Worm (Caenorhabditis elegans) whole organism, L2 larva: ENCODE data around the gene ptrg-1.

Experiments
- C34F6.9 ChIP-seq: fragments of 150-350 bp; optimal IDR thresholded peaks from 2 replicates; lab custom pipeline; 2014; ENCODE audit warnings: missing biosample characterization, missing genetic modification characterization
- F13H6.1 ChIP-seq: sonication (generic microtip); optimal IDR thresholded peaks from 2 replicates; lab custom pipeline; 2016; ENCODE audit warnings: missing genetic modification characterization, missing compliant biosample characterization
- Y55F3AM.14 ChIP-seq: fragments of 200-800 bp; sonication (Bioruptor generic); optimal IDR thresholded peaks from 2 replicates; lab custom pipeline; 2018; ENCODE audit warnings: mild to moderate bottlenecking, missing genetic modification characterization, missing compliant biosample characterization
- ZK546.5 ChIP-seq: sonication (generic microtip); optimal IDR thresholded peaks from 2 replicates; lab custom pipeline; 2017; ENCODE audit warnings: missing biosample characterization, missing genetic modification characterization
- alr-1 ChIP-seq: fragments of 150-350 bp; optimal IDR thresholded peaks from 2 replicates; lab custom pipeline; 2014; ENCODE audit warnings: missing biosample characterization, missing genetic modification characterization
- ama-1 ChIP-seq: fragments of 150-350 bp; optimal IDR thresholded peaks from 2 replicates; lab custom pipeline; 2018; ENCODE audit warnings: inconsistent platforms
- blmp-1 ChIP-seq: sonication (generic microtip); optimal IDR thresholded peaks from 2 replicates; lab custom pipeline; 2017; ENCODE audit warnings: missing genetic modification characterization, mild to moderate bottlenecking, missing compliant biosample characterization, antibody characterized with exemption, moderate library complexity; ENCODE audit not compliant: insufficient read depth
- ceh-16 ChIP-seq: fragments of 150-350 bp; optimal IDR thresholded peaks from 2 replicates; lab custom pipeline; 2014; ENCODE audit warnings: missing biosample characterization, missing genetic modification characterization
- crh-2 ChIP-seq: sonication (generic microtip); optimal IDR thresholded peaks from 2 replicates; lab custom pipeline; 2017; ENCODE audit warnings: missing biosample characterization, missing genetic modification characterization
- dmd-4 ChIP-seq: sonication (generic microtip); optimal IDR thresholded peaks from 2 replicates; lab custom pipeline; 2017; ENCODE audit warnings: missing biosample characterization, missing genetic modification characterization
- egl-27 ChIP-seq: sonication (generic microtip); optimal IDR thresholded peaks from 3 replicates; lab custom pipeline; 2017; ENCODE audit warnings: missing biosample characterization, missing genetic modification reagents, missing genetic modification characterization
- elt-1 ChIP-seq: fragments of 150-350 bp; optimal IDR thresholded peaks from 2 replicates; lab custom pipeline; 2014; ENCODE audit warnings: missing biosample characterization, missing genetic modification characterization
- elt-3 ChIP-seq: sonication (generic microtip); optimal IDR thresholded peaks from 2 replicates; lab custom pipeline; 2017; ENCODE audit warnings: missing biosample characterization, missing genetic modification characterization
- fos-1 ChIP-seq: fragments of 150-350 bp; optimal IDR thresholded peaks from 2 replicates; lab custom pipeline; 2014; ENCODE audit warnings: missing biosample characterization, missing genetic modification characterization
- gmeb-1 ChIP-seq: fragments of 150-350 bp; optimal IDR thresholded peaks from 2 replicates; lab custom pipeline; 2014; ENCODE audit warnings: missing biosample characterization, missing genetic modification characterization
- lin-13 ChIP-seq: fragments of 150-350 bp; optimal IDR thresholded peaks from 2 replicates; lab custom pipeline; 2014; ENCODE audit warnings: missing biosample characterization, missing genetic modification reagents, missing genetic modification characterization
- lin-39 ChIP-seq: fragments of 150-350 bp; optimal IDR thresholded peaks from 2 replicates; lab custom pipeline; 2014; ENCODE audit warnings: missing biosample characterization, missing genetic modification reagents, missing genetic modification characterization
- lsy-2 ChIP-seq, 2 experiments: fragments of 150-350 bp in 1 of 2; sonication (generic microtip) in 1 of 2; optimal IDR thresholded peaks; 2 replicates each; lab custom pipeline; 2014 to 2017; ENCODE audit warnings: missing biosample characterization in 2 of 2, missing genetic modification characterization in 2 of 2
- mab-5 ChIP-seq: fragments of 150-350 bp; optimal IDR thresholded peaks from 2 replicates; lab custom pipeline; 2014; ENCODE audit warnings: missing biosample characterization, missing genetic modification characterization
- mbf-1 ChIP-seq: sonication (generic microtip); optimal IDR thresholded peaks from 2 replicates; lab custom pipeline; 2017; ENCODE audit warnings: missing biosample characterization, missing genetic modification characterization
- mdl-1 ChIP-seq, 2 experiments: fragments of 150-350 bp in 1 of 2; sonication (generic microtip) in 1 of 2; optimal IDR thresholded peaks; 2 replicates each; lab custom pipeline; 2017; ENCODE audit warnings: missing biosample characterization in 2 of 2, missing genetic modification characterization in 2 of 2
- nhr-10 ChIP-seq: sonication (generic microtip); optimal IDR thresholded peaks from 2 replicates; lab custom pipeline; 2017; ENCODE audit warnings: missing biosample characterization, missing genetic modification characterization
- nhr-12 ChIP-seq: fragments of 150-350 bp; optimal IDR thresholded peaks from 2 replicates; lab custom pipeline; 2014; ENCODE audit warnings: missing biosample characterization, missing genetic modification characterization
- nhr-129 ChIP-seq: fragments of 150-350 bp; optimal IDR thresholded peaks from 2 replicates; lab custom pipeline; 2014; ENCODE audit warnings: missing biosample characterization, missing genetic modification characterization
- nhr-237 ChIP-seq: fragments of 150-350 bp; optimal IDR thresholded peaks from 2 replicates; lab custom pipeline; 2014; ENCODE audit warnings: missing biosample characterization, missing genetic modification characterization
- nhr-25 ChIP-seq: fragments of 150-350 bp; sonication (generic microtip); optimal IDR thresholded peaks from 3 replicates; lab custom pipeline; 2014; ENCODE audit warnings: missing biosample characterization, missing genetic modification characterization
- peb-1 ChIP-seq: fragments of 150-350 bp; optimal IDR thresholded peaks from 2 replicates; lab custom pipeline; 2014; ENCODE audit warnings: missing biosample characterization, missing genetic modification characterization
- sem-4 ChIP-seq: fragments of 150-350 bp; optimal IDR thresholded peaks from 2 replicates; lab custom pipeline; 2014; ENCODE audit warnings: missing biosample characterization, missing genetic modification reagents, missing genetic modification characterization
- skn-1 ChIP-seq: sonication (generic microtip); optimal IDR thresholded peaks from 2 replicates; lab custom pipeline; 2017; ENCODE audit warnings: missing biosample characterization, missing genetic modification characterization
- sma-3 ChIP-seq: sonication (generic microtip); optimal IDR thresholded peaks from 2 replicates; lab custom pipeline; 2016; ENCODE audit warnings: missing genetic modification reagents, missing genetic modification characterization, missing compliant biosample characterization
- sma-9 ChIP-seq, 2 experiments: fragments of 150-350 bp in 1 of 2; sonication (generic microtip) in 1 of 2; optimal IDR thresholded peaks; 2 replicates each; lab custom pipeline; 2014 to 2016; ENCODE audit warnings: missing genetic modification characterization in 2 of 2, mild to moderate bottlenecking in 1 of 2, missing biosample characterization in 1 of 2, missing compliant biosample characterization in 1 of 2, missing genetic modification reagents in 1 of 2, moderate library complexity in 1 of 2
- snpc-4 ChIP-seq: fragments of 150-350 bp; optimal IDR thresholded peaks from 2 replicates; lab custom pipeline; 2014; ENCODE audit warnings: missing biosample characterization, missing genetic modification characterization
- unc-39 ChIP-seq: fragments of 150-350 bp; optimal IDR thresholded peaks from 2 replicates; lab custom pipeline; 2014; ENCODE audit warnings: missing biosample characterization, missing genetic modification characterization
- unc-62 ChIP-seq: fragments of 150-350 bp; optimal IDR thresholded peaks from 2 replicates; lab custom pipeline; 2014; ENCODE audit warnings: missing biosample characterization, missing genetic modification reagents, missing genetic modification characterization
- zag-1 ChIP-seq: fragments of 150-350 bp; optimal IDR thresholded peaks from 2 replicates; lab custom pipeline; 2014; ENCODE audit warnings: missing biosample characterization, missing genetic modification characterization
- ztf-1 ChIP-seq: fragments of 200-800 bp; sonication (Bioruptor generic); conservative IDR thresholded peaks from 2 replicates; pipeline ENCODE4 v1.3.6; 2022; ENCODE audit warnings: missing genetic modification characterization, missing compliant biosample characterization

ptrg-1 gene

DNA sequence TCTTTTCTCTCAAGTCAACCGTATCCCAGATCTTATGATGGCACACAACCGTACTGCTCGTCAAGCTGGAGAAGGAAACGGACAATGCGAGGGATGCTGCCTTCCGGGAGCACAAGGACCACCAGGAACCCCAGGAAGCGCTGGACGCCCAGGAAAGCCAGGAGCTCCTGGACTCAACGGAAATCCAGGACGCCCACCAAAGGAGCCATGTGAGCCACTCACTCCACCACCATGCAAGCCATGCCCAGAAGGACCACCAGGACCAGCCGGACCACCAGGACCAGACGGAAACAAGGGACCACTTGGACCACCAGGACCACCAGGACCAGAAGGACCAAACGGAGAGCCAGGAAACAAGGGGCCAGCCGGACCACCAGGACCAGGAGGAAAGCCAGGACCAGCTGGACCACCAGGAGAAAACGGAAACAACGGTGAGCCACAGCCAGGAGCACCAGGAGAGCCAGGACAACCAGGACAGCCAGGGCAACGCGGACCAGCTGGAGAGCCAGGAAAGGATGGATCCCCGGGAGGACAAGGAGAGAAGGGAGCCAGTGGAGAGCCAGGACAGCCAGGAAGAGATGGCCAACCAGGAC, 22.6 kb upstream of the ptrg-1 start:
- no peak for TF ChIP-seq alr-1
- no peak for TF ChIP-seq sma-3 (GFP tag; lab: Kevin White, UChicago)
- no peak for TF ChIP-seq skn-1
- no peak for TF ChIP-seq sem-4 (tag; lab: Kevin White, UChicago)
- TF ChIP-seq lsy-2 (tag; optimal IDR thresholded peaks at IDR 0.05; lab: Kevin White, UChicago), result no peak
- TF ChIP-seq snpc-4 (tag; lab: Kevin White, UChicago), result no peak
- no peak for TF ChIP-seq ZK546.5 (tag; lab: Kevin White, UChicago)
- no peak for TF ChIP-seq dmd-4
- TF ChIP-seq blmp-1 (tag; lab: Kevin White, UChicago), result no peak
- TF ChIP-seq nhr-25 (tag; lab: Kevin White, UChicago), result no peak
- no peak for TF ChIP-seq nhr-129 (tag; lab: Kevin White, UChicago)
- no peak for TF ChIP-seq unc-39 (tag; lab: Kevin White, UChicago)
- TF ChIP-seq sma-9 (GFP tag; optimal IDR thresholded peaks at IDR 0.05; lab: Kevin White, UChicago), result no peak
- no peak for TF ChIP-seq sma-9 (tag; optimal IDR thresholded peaks at IDR 0.05; lab: Kevin White, UChicago)
- TF ChIP-seq ceh-16 (tag; lab: Kevin White, UChicago), result no peak
- TF ChIP-seq egl-27, result no peak
- TF ChIP-seq ama-1 (lab: Kevin White, UChicago), result no peak

DNA sequence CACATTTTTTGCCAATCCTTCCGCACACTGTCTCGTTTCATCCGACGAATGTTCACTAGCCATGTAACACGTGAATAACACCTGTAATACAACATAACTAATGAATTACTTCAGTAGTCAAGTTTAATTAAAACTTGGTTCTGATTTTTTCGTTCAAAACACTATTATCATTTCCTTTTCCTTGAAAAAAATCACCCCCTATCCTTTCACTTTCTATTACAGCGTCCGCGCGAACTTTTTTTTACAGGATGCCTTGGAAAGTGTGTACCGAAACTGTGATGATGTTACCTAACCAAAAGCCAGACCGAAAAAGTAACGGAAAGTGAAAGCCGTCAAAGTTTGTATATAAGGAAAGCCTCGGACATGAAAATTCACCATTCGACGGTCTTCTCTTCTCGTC, 21.8 kb upstream of the ptrg-1 start, which contains the start of gene col-124:
Gene col-124 (plus strand): TSS at position 374 of the 400 bp plus-strand sequence.
- TF ChIP-seq gmeb-1 (tag; lab: Kevin White, UChicago) (no peak), blmp-1 (tag; lab: Kevin White, UChicago) (no peak), unc-62 (GFP tag; lab: Kevin White, UChicago) (no peak), elt-3 (tag; lab: Kevin White, UChicago) (no peak), lin-13 (GFP tag; lab: Kevin White, UChicago) (no peak), C34F6.9 (tag; lab: Kevin White, UChicago) (no peak), ztf-1 (no peak), alr-1 (no peak), peb-1 (tag; lab: Kevin White, UChicago) (no peak), elt-1 (tag; lab: Kevin White, UChicago) (no peak), mdl-1 (tag; optimal IDR thresholded peaks at IDR 0.05; lab: Kevin White, UChicago) (no peak), mab-5 (tag; lab: Kevin White, UChicago) (no peak), crh-2 (tag; lab: Kevin White, UChicago) (no peak), sem-4 (tag; lab: Kevin White, UChicago) (no peak), fos-1 (tag; lab: Kevin White, UChicago) (no peak), zag-1 (tag; lab: Kevin White, UChicago) (no peak)
- TF ChIP-seq, all 48 proteins: peak for 0

ce11 chrIV:10215393-10215792, 21.1 kb upstream of the ptrg-1 start:
- no peak for TF ChIP-seq nhr-129 (tag; lab: Kevin White, UChicago)

DNA sequence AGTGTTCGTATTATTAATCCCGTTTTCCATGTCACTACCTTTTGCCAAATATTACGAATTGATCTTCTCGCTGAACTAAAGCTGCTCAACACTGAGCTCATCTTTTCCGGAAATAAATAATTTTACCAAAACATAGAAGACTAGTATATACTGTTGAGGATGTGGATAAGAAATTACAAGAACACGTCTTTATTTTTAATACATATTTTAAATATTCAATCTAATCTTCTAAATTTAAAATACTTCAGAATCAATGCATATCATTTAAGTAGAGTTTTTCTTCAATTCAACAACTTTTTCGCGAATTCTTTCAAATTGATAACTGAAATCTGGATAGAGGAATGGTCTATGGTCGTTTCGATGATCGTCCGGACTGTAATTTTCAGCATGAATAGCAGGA, 20.6 kb upstream of the ptrg-1 start, which contains the start of gene abt-1:
Gene abt-1 (minus strand): TSS at position 101 of the 400 bp plus-strand sequence.
- TF ChIP-seq F13H6.1 (tag; lab: Kevin White, UChicago) (no peak), sma-9 (GFP tag; optimal IDR thresholded peaks at IDR 0.05; lab: Kevin White, UChicago) (no peak), sma-9 (tag; optimal IDR thresholded peaks at IDR 0.05; lab: Kevin White, UChicago) (no peak), Y55F3AM.14 (GFP tag; lab: Kevin White, UChicago) (no peak), fos-1 (tag; lab: Kevin White, UChicago) (no peak), lin-39 (no peak), ama-1 (lab: Kevin White, UChicago) (no peak), lsy-2 (tag; optimal IDR thresholded peaks at IDR 0.05; lab: Kevin White, UChicago) (no peak), mbf-1 (tag; lab: Kevin White, UChicago) (no peak), nhr-237 (tag; lab: Kevin White, UChicago) (no peak), unc-62 (GFP tag; lab: Kevin White, UChicago) (no peak), nhr-12 (tag; lab: Kevin White, UChicago) (no peak), zag-1 (tag; lab: Kevin White, UChicago) (no peak), nhr-10 (no peak)
- TF ChIP-seq, all 48 proteins: peak for 0
